Worm (Caenorhabditis elegans) whole organism, L1 larva: ENCODE measurements around the gene C29F7.1.

Source experiments
- egl-27 ChIP-seq, 2 experiments: fragments of 150-350 bp in 1 of 2; sonication (generic microtip); optimal IDR thresholded peaks; 3 replicates each; lab custom pipeline; 2017 to 2018; ENCODE audit warnings: missing biosample characterization in 2 of 2, missing genetic modification characterization in 2 of 2, missing genetic modification reagents in 2 of 2
- nhr-71 ChIP-seq: sonication (generic microtip); optimal IDR thresholded peaks from 2 replicates; lab custom pipeline; 2016; ENCODE audit warnings: mild to moderate bottlenecking, missing genetic modification characterization, moderate library complexity, missing compliant biosample characterization
- pqm-1 ChIP-seq: sonication (generic microtip); optimal IDR thresholded peaks from 3 replicates; lab custom pipeline; 2017; ENCODE audit warnings: missing biosample characterization, missing genetic modification characterization

- no peak for TF ChIP-seq egl-27 (tag; optimal IDR thresholded peaks at IDR 0.05; lab: Kevin White, UChicago)
- TF ChIP-seq pqm-1 = no peak
- TF ChIP-seq nhr-71 = no peak
Measured at ce11 chrX:13456442-13456841, 46.7 kb downstream of the C29F7.1 start, which contains the start of gene flr-1.
